Fruit fly (Drosophila melanogaster) whole organism, embryonic: ENCODE measurements around the gene PK1-R.
A peak's percentile ranks its signal among the peaks of the same experiment; 100 is the strongest.

Source experiments
- Aef1 ChIP-seq: fragments of 200-800 bp; sonication (Bioruptor generic); IDR thresholded peaks from 3 replicates; pipeline ENCODE4 v1.3.6; 2022; ENCODE audit warnings: missing biosample characterization, missing genetic modification characterization
- Bdp1 ChIP-seq: fragments of 200-800 bp; sonication (Bioruptor generic); optimal IDR thresholded peaks from 3 replicates; lab custom pipeline; 2016; ENCODE audit warnings: missing biosample characterization, missing genetic modification characterization
- CG11398 ChIP-seq: fragments of 200-800 bp; sonication (Bioruptor generic); optimal IDR thresholded peaks from 2 replicates; lab custom pipeline; 2016; ENCODE audit warnings: missing biosample characterization, missing genetic modification characterization
- CG11456 ChIP-seq: fragments of 200-800 bp; sonication (Bioruptor generic); IDR thresholded peaks from 3 replicates; pipeline ENCODE4 v1.3.6; 2022; ENCODE audit warnings: missing biosample characterization, missing genetic modification characterization
- CG11696 ChIP-seq: fragments of 200-800 bp; sonication (Bioruptor generic); IDR thresholded peaks from 2 replicates; pipeline ENCODE4 v1.3.6; 2022; ENCODE audit warnings: missing biosample characterization, missing genetic modification characterization
- CG12104 ChIP-seq: fragments of 200-800 bp; sonication (Bioruptor generic); optimal IDR thresholded peaks from 3 replicates; lab custom pipeline; 2016; ENCODE audit warnings: missing biosample characterization, missing genetic modification characterization
- CG12219 ChIP-seq: fragments of 200-800 bp; sonication (Bioruptor generic); optimal IDR thresholded peaks from 3 replicates; lab custom pipeline; 2018; ENCODE audit warnings: missing biosample characterization, mild to moderate bottlenecking, missing genetic modification characterization
- CG12391 ChIP-seq: fragments of 200-800 bp; sonication (Bioruptor generic); optimal IDR thresholded peaks from 3 replicates; lab custom pipeline; 2018; ENCODE audit warnings: missing biosample characterization, mild to moderate bottlenecking, missing genetic modification characterization, moderate library complexity
- CG13775 ChIP-seq: fragments of 200-800 bp; sonication (Bioruptor generic); optimal IDR thresholded peaks from 3 replicates; lab custom pipeline; 2017; ENCODE audit warnings: missing biosample characterization, mild to moderate bottlenecking, missing genetic modification characterization
- CG17568 ChIP-seq: fragments of 200-800 bp; sonication (Bioruptor generic); optimal IDR thresholded peaks from 2 replicates; lab custom pipeline; 2018; ENCODE audit warnings: missing biosample characterization, mild to moderate bottlenecking, missing genetic modification characterization, moderate library complexity
- CG17912 ChIP-seq: fragments of 200-800 bp; sonication (Bioruptor generic); optimal IDR thresholded peaks from 2 replicates; lab custom pipeline; 2018; ENCODE audit warnings: missing biosample characterization, mild to moderate bottlenecking, missing genetic modification characterization
- CG18011 ChIP-seq: fragments of 200-800 bp; sonication (Bioruptor generic); optimal IDR thresholded peaks from 2 replicates; lab custom pipeline; 2017; ENCODE audit warnings: missing biosample characterization, missing genetic modification characterization, mild to moderate bottlenecking, moderate library complexity, missing genotype
- CG30403 ChIP-seq: fragments of 200-800 bp; sonication (Bioruptor generic); optimal IDR thresholded peaks from 3 replicates; lab custom pipeline; 2016; ENCODE audit warnings: missing biosample characterization, missing genetic modification characterization
- CG3065 ChIP-seq: fragments of 200-800 bp; sonication (Bioruptor generic); optimal IDR thresholded peaks from 2 replicates; lab custom pipeline; 2016; ENCODE audit warnings: missing biosample characterization, missing genetic modification characterization
- CG32767 ChIP-seq: fragments of 200-800 bp; sonication (Bioruptor generic); IDR thresholded peaks from 2 replicates; pipeline ENCODE4 v1.3.6; 2022; ENCODE audit warnings: missing biosample characterization, missing genetic modification characterization
- CG32772 ChIP-seq: fragments of 200-800 bp; sonication (Bioruptor generic); IDR thresholded peaks from 2 replicates; pipeline ENCODE4 v1.3.6; 2022; ENCODE audit warnings: missing biosample characterization, missing genetic modification characterization
- CG5953 ChIP-seq: fragments of 200-800 bp; sonication (Bioruptor generic); IDR thresholded peaks from 2 replicates; pipeline ENCODE4 v1.3.6; 2022; ENCODE audit warnings: missing biosample characterization, missing genetic modification characterization
- CG6254 ChIP-seq: fragments of 200-800 bp; sonication (Bioruptor generic); optimal IDR thresholded peaks from 3 replicates; lab custom pipeline; 2017; ENCODE audit warnings: mild to moderate bottlenecking, missing biosample characterization, missing genetic modification reagents, missing genetic modification characterization
- CG6813 ChIP-seq: fragments of 200-800 bp; sonication (Bioruptor generic); optimal IDR thresholded peaks from 2 replicates; lab custom pipeline; 2017; ENCODE audit warnings: missing biosample characterization, missing genetic modification characterization, mild to moderate bottlenecking, moderate library complexity, missing genetic modification reagents
- CG8359 ChIP-seq: fragments of 200-800 bp; sonication (Bioruptor generic); optimal IDR thresholded peaks from 2 replicates; lab custom pipeline; 2017; ENCODE audit warnings: missing biosample characterization, mild to moderate bottlenecking, missing genetic modification characterization, borderline replicate concordance
- CG8478 ChIP-seq: fragments of >200 bp; optimal IDR thresholded peaks from 2 replicates; lab custom pipeline; 2018
- Deaf1 ChIP-seq: fragments of 200-800 bp; optimal IDR thresholded peaks from 3 replicates; lab custom pipeline; 2019; ENCODE audit warnings: missing biosample characterization, mild to moderate bottlenecking, missing genetic modification characterization, moderate library complexity
- Gug ChIP-seq: fragments of 200-800 bp; sonication (Bioruptor generic); IDR thresholded peaks from 4 replicates; pipeline ENCODE4 v1.3.6; 2022; ENCODE audit warnings: missing biosample characterization, missing genetic modification characterization
- H2.0 ChIP-seq: fragments of 200-800 bp; sonication (Bioruptor generic); IDR thresholded peaks from 2 replicates; pipeline ENCODE4 v1.3.6; 2022; ENCODE audit warnings: missing biosample characterization, missing genetic modification characterization
- HLH54F ChIP-seq: fragments of 200-800 bp; sonication (Bioruptor generic); optimal IDR thresholded peaks from 3 replicates; lab custom pipeline; 2016; ENCODE audit warnings: missing biosample characterization, missing genetic modification characterization
- NC2α ChIP-seq: fragments of 200-800 bp; sonication (Bioruptor generic); optimal IDR thresholded peaks from 2 replicates; lab custom pipeline; 2016; ENCODE audit warnings: missing biosample characterization, missing genetic modification characterization
- Oaz ChIP-seq: fragments of 200-800 bp; sonication (Bioruptor generic); IDR thresholded peaks from 2 replicates; pipeline ENCODE4 v1.3.6; 2022; ENCODE audit warnings: missing biosample characterization, missing genetic modification characterization
- Stat92E ChIP-seq, 3 experiments: fragments of >200 bp in 2 of 3; fragments of 200-800 bp in 1 of 3; sonication (Bioruptor generic) in 1 of 3; optimal IDR thresholded peaks; 2 replicates each; lab custom pipeline; 2017 to 2019; ENCODE audit warnings: missing biosample characterization in 3 of 3, missing genetic modification characterization in 3 of 3, mild to moderate bottlenecking in 1 of 3, moderate library complexity in 1 of 3
- YL-1 ChIP-seq: fragments of 200-800 bp; sonication (Bioruptor generic); optimal IDR thresholded peaks from 3 replicates; lab custom pipeline; 2017; ENCODE audit warnings: missing biosample characterization, mild to moderate bottlenecking, missing genetic modification characterization
- btn ChIP-seq: fragments of 200-800 bp; sonication (Bioruptor generic); optimal IDR thresholded peaks from 2 replicates; lab custom pipeline; 2016; ENCODE audit warnings: missing biosample characterization, missing genetic modification characterization
- chinmo ChIP-seq: fragments of 200-800 bp; sonication (Bioruptor generic); IDR thresholded peaks from 4 replicates; pipeline ENCODE4 v1.3.6; 2022; ENCODE audit warnings: missing biosample characterization, missing genetic modification characterization; ENCODE audit not compliant: partially characterized antibody
- corto ChIP-seq: fragments of 200-800 bp; sonication (Bioruptor generic); optimal IDR thresholded peaks from 2 replicates; lab custom pipeline; 2016; ENCODE audit warnings: missing biosample characterization, mild to moderate bottlenecking, missing genetic modification characterization, moderate library complexity
- dati ChIP-seq: fragments of 200-800 bp; sonication (Bioruptor generic); IDR thresholded peaks from 2 replicates; pipeline ENCODE4 v1.3.6; 2022; ENCODE audit warnings: missing biosample characterization, missing genetic modification characterization
- exex ChIP-seq: fragments of 200-800 bp; sonication (Bioruptor generic); optimal IDR thresholded peaks from 4 replicates; lab custom pipeline; 2018; ENCODE audit warnings: missing biosample characterization, mild to moderate bottlenecking, missing genetic modification characterization, moderate library complexity
- fd3F ChIP-seq: fragments of 200-800 bp; sonication (Bioruptor generic); optimal IDR thresholded peaks from 2 replicates; lab custom pipeline; 2018; ENCODE audit warnings: missing biosample characterization, mild to moderate bottlenecking, missing genetic modification characterization, moderate library complexity
- gt ChIP-seq: fragments of 200-800 bp; sonication (Bioruptor generic); IDR thresholded peaks from 2 replicates; pipeline ENCODE4 v1.3.6; 2022; ENCODE audit warnings: missing biosample characterization, missing genetic modification characterization
- hb ChIP-seq: fragments of 200-800 bp; sonication (Bioruptor generic); IDR thresholded peaks from 3 replicates; pipeline ENCODE4 v1.3.6; 2022; ENCODE audit warnings: missing biosample characterization, missing genetic modification characterization; ENCODE audit not compliant: partially characterized antibody
- hth ChIP-seq: fragments of >200 bp; optimal IDR thresholded peaks from 2 replicates; lab custom pipeline; 2017; ENCODE audit warnings: inconsistent platforms
- inv ChIP-seq: fragments of 200-800 bp; sonication (Bioruptor generic); IDR thresholded peaks from 2 replicates; pipeline ENCODE4 v1.3.6; 2022; ENCODE audit warnings: missing biosample characterization, missing genetic modification characterization; ENCODE audit not compliant: partially characterized antibody
- lilli ChIP-seq: fragments of 200-800 bp; sonication (Bioruptor generic); optimal IDR thresholded peaks from 3 replicates; lab custom pipeline; 2016; ENCODE audit warnings: missing biosample characterization, missing genetic modification characterization
- nerfin-2 ChIP-seq: fragments of 200-800 bp; sonication (Bioruptor generic); IDR thresholded peaks from 2 replicates; pipeline ENCODE4 v1.3.6; 2022; ENCODE audit warnings: missing biosample characterization, missing genetic modification characterization; ENCODE audit not compliant: partially characterized antibody
- odd ChIP-seq: fragments of 200-800 bp; sonication (Bioruptor generic); optimal IDR thresholded peaks from 2 replicates; lab custom pipeline; 2017; ENCODE audit warnings: missing biosample characterization, mild to moderate bottlenecking, missing genetic modification characterization
- peb ChIP-seq: fragments of 200-800 bp; sonication (Bioruptor generic); IDR thresholded peaks from 2 replicates; pipeline ENCODE4 v1.3.6; 2022; ENCODE audit warnings: missing biosample characterization, missing genetic modification characterization
- ro ChIP-seq: fragments of 200-800 bp; sonication (Bioruptor generic); IDR thresholded peaks from 2 replicates; pipeline ENCODE4 v1.3.6; 2022; ENCODE audit warnings: missing biosample characterization, missing genetic modification characterization
- stwl ChIP-seq: fragments of 200-800 bp; sonication (Bioruptor generic); optimal IDR thresholded peaks from 3 replicates; lab custom pipeline; 2018; ENCODE audit warnings: missing biosample characterization, mild to moderate bottlenecking, missing genetic modification characterization, moderate library complexity
- tup ChIP-seq: fragments of 200-800 bp; sonication (Bioruptor generic); optimal IDR thresholded peaks from 2 replicates; lab custom pipeline; 2016; ENCODE audit warnings: missing biosample characterization, mild to moderate bottlenecking, missing genetic modification characterization, moderate library complexity
- wek ChIP-seq: fragments of 200-800 bp; sonication (Bioruptor generic); optimal IDR thresholded peaks from 3 replicates; lab custom pipeline; 2018; ENCODE audit warnings: missing biosample characterization, mild to moderate bottlenecking, missing genetic modification characterization, moderate library complexity
- wor ChIP-seq: fragments of 200-800 bp; sonication (Bioruptor generic); IDR thresholded peaks from 2 replicates; pipeline ENCODE4 v1.3.6; 2022; ENCODE audit warnings: missing biosample characterization, missing genetic modification characterization
- yki ChIP-seq: fragments of >200 bp; optimal IDR thresholded peaks from 3 replicates; lab custom pipeline; 2018
- z ChIP-seq: fragments of 200-800 bp; sonication (Bioruptor generic); IDR thresholded peaks from 3 replicates; pipeline ENCODE4 v1.3.6; 2022; ENCODE audit warnings: missing biosample characterization, missing genetic modification characterization

PK1-R gene

dm6 chr3R:14061988-14062868, 40.7 kb downstream of the PK1-R start (continued):
- no peak for TF ChIP-seq tup
- no peak for TF ChIP-seq gt
- no peak for TF ChIP-seq Bdp1 (GFP tag; lab: Kevin White, UChicago)
- TF ChIP-seq CG6813 = no peak
- no peak for TF ChIP-seq CG12219 (GFP tag; lab: Kevin White, UChicago)
- TF ChIP-seq CG12104 (GFP tag; lab: Kevin White, UChicago) = peak; percentile 46
- TF ChIP-seq YL-1 (GFP tag; lab: Kevin White, UChicago) = no peak
- TF ChIP-seq dati (GFP tag; lab: Robert Waterston, UW) = no peak
- TF ChIP-seq Deaf1 = no peak
- TF ChIP-seq inv (GFP tag; lab: Robert Waterston, UW) = no peak
- peak; percentile 23 for TF ChIP-seq CG12391
- TF ChIP-seq CG18011 (GFP tag; lab: Kevin White, UChicago) = no peak
- TF ChIP-seq CG11456 (GFP tag; lab: Robert Waterston, UW) = no peak
- peak; percentile 1 for TF ChIP-seq odd (GFP tag; lab: Kevin White, UChicago)
- TF ChIP-seq Gug (GFP tag; lab: Robert Waterston, UW) = peak; percentile 24; the same call in 1 of the 4 replicates
- TF ChIP-seq wek (GFP tag; lab: Kevin White, UChicago) = no peak
- TF ChIP-seq lilli (GFP tag; lab: Kevin White, UChicago) = peak; percentile 53
- 0 out of 4 replicates have a peak, but pooled peaks have one; percentile 39 for TF ChIP-seq chinmo (GFP tag; lab: Robert Waterston, UW)
- TF ChIP-seq Aef1 (GFP tag; lab: Robert Waterston, UW) = no peak; the same call in 2 of the 3 replicates
- no peak for TF ChIP-seq NC2α (GFP tag; lab: Kevin White, UChicago)
- no peak for TF ChIP-seq CG3065 (GFP tag; lab: Kevin White, UChicago)
- TF ChIP-seq yki (lab: Kevin White, UChicago) = no peak
- no peak for TF ChIP-seq CG6254 (GFP tag; lab: Kevin White, UChicago)
- TF ChIP-seq CG11696 (GFP tag; lab: Robert Waterston, UW) = no peak
- no peak for TF ChIP-seq hb (GFP tag; lab: Robert Waterston, UW)
- TF ChIP-seq CG32767 = no peak
- no peak for TF ChIP-seq btn
- TF ChIP-seq CG11398 (GFP tag; lab: Kevin White, UChicago) = no peak
- no peak for TF ChIP-seq CG13775 (GFP tag; lab: Kevin White, UChicago)
- TF ChIP-seq ro (GFP tag; lab: Robert Waterston, UW) = no peak
- TF ChIP-seq CG32772 (GFP tag; lab: Robert Waterston, UW) = no peak
- no peak for TF ChIP-seq CG8478 (lab: Kevin White, UChicago)
- no peak for TF ChIP-seq corto
- no peak for TF ChIP-seq hth (lab: Kevin White, UChicago)
- peak; percentile 18 for TF ChIP-seq CG8359 (GFP tag; lab: Kevin White, UChicago)
- no peak for TF ChIP-seq wor
- TF ChIP-seq z (GFP tag; lab: Robert Waterston, UW) = no peak
- no peak for TF ChIP-seq peb
- TF ChIP-seq Oaz = no peak
- TF ChIP-seq CG30403 (GFP tag; lab: Kevin White, UChicago) = peak; percentile 45
- TF ChIP-seq Stat92E (GFP tag; optimal IDR thresholded peaks at IDR 0.05; lab: Kevin White, UChicago) = no peak
- no peak for TF ChIP-seq H2.0
- TF ChIP-seq CG5953 (GFP tag; lab: Robert Waterston, UW) = no peak
- TF ChIP-seq nerfin-2 (GFP tag; lab: Robert Waterston, UW) = no peak
- no peak for TF ChIP-seq fd3F (GFP tag; lab: Kevin White, UChicago)
- TF ChIP-seq exex = peak; percentile 27
- no peak for TF ChIP-seq CG17568 (GFP tag; lab: Kevin White, UChicago)
- peak; percentile 0 for TF ChIP-seq HLH54F (GFP tag; lab: Kevin White, UChicago)
- TF ChIP-seq stwl (tag; lab: Kevin White, UChicago) = no peak
- no peak for TF ChIP-seq CG17912 (GFP tag; lab: Kevin White, UChicago)
